Fruit fly (Drosophila melanogaster) Kc167 (cell line): ENCODE results near the gene betaNACtes6.
"Not testable (repeated sequence)": the region's sequence is repeated elsewhere in the genome, so short reads cannot be mapped to it uniquely, and the experiment has no call there.

Experiments used
- Myc ChIP-seq: fragments of >200 bp; optimal IDR thresholded peaks from 2 replicates; lab custom pipeline; 2017; ENCODE audit warnings: missing external identifiers
- Sin3A ChIP-seq: fragments of >200 bp; optimal IDR thresholded peaks from 2 replicates; lab custom pipeline; 2018; ENCODE audit warnings: missing external identifiers
- h ChIP-seq: fragments of >200 bp; optimal IDR thresholded peaks from 3 replicates; lab custom pipeline; 2018; ENCODE audit warnings: missing external identifiers
- insv ChIP-seq: fragments of >200 bp; optimal IDR thresholded peaks from 3 replicates; lab custom pipeline; 2018; ENCODE audit warnings: missing external identifiers
- psq ChIP-seq: fragments of >200 bp; optimal IDR thresholded peaks from 2 replicates; lab custom pipeline; 2017; ENCODE audit warnings: missing external identifiers
- ttk ChIP-seq: sonication (Bioruptor generic); optimal IDR thresholded peaks from 2 replicates; lab custom pipeline; 2017; ENCODE audit warnings: missing external identifiers

The betaNACtes6 gene

DNA sequence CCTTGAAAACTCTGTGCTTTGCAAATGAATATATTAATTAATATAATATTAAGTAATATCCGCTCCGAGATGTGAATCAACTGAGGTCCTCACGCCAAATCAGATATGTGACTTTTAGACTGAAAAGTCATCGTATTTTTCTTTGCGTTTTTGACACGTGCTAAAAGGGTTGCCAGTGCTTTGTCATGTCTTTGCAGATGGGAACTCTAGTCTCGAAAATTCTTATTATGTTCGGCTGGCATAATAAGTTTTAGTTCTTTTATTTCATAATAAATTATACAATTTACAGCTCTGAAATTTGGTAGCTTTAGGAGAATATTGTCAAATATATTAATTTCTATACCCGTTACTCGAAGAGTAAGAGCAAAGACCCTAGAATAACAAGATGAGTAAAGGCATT, at the start of gene betaNACtes6:
TSS of gene betaNACtes6 (minus strand) at position 101 of the 400 bp plus-strand sequence.
- not testable (repeated sequence) for TF ChIP-seq Myc (lab: Kevin White, UChicago); h; psq (lab: Kevin White, UChicago)

DNA sequence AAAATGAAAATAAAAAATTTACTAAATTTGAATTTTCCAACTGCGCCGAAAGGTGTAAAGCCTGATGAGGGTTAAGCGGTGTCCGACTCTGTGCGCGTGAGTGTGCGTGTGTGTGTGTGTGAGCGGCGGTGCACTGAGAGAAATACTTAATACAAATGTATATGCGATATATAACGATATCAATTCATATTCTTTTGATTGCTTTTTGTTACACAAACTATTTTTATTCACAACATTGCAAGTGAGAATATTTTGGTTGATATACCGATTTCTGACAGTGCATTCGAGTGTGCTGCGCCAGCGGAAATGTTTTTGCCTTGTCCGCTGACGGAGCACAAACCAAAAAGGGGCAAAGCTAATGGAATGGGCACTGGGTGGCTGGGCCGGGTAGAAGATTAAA, 15.3 kb upstream of the betaNACtes6 start:
- TF ChIP-seq ttk (lab: Kevin White, UChicago) = no peak

DNA sequence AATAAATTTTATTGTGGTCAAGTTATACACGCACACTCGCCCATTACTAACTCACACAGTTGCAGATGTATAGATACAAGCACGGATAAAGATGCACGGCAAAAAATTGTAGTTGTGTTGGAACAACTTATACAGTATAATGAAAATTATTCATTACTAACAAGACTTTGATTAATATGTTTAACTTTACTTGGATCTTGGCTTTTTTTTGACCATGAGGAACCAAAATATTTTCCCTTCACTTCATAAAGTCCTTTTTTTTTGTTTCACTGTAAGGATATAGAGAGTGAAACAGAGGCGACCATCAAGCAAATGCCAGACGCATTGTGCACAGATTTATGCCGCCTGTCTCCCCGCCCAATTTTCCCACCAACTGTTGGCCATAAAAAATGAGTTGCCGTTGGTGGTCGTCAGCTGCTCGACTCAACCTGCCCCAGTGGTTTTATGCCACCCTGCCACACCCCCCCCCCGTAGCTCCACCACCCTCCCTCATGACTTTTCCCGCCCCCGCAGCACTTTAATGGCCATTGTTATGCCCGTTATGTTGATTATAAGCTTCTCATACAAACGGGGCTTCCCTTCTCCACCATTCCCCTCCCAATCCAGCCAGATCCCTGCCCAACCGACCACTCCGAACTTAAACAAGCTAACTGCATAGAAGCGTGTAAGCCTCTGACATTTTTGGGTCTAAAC, 14.7 kb upstream of the betaNACtes6 start:
- TF ChIP-seq h = no peak
- TF ChIP-seq insv = no peak
- no peak for TF ChIP-seq Sin3A (lab: Kevin White, UChicago)
- TF ChIP-seq Myc (lab: Kevin White, UChicago) = no peak
- no peak for TF ChIP-seq psq (lab: Kevin White, UChicago)
- no peak for TF ChIP-seq ttk (lab: Kevin White, UChicago)

DNA sequence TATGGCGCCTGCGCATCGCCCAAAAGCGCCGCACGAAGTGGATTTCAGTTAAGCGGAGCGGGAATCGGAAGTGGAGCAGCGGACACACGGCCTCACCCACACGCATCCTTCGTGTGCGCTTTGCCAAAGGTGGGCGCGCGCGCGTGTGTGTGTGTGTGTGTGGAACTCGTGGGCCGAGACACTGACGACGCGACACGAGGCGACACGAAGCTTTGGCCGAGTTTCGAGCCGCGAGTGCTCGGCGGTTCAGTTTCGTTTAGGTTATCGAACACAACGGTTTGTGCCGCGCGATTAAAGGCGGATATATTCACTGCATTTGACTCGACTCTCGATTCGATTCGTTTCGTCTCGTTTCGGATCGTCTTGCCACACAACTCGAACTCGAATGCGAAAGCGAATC, 5.0 kb upstream of the betaNACtes6 start, which contains the start of gene dpr8:
TSS of gene dpr8 (plus strand) at position 264 of the 400 bp plus-strand sequence.
- TF ChIP-seq Myc (lab: Kevin White, UChicago) (no peak), h (no peak), ttk (lab: Kevin White, UChicago) (no peak), insv (no peak), psq (lab: Kevin White, UChicago) (no peak), Sin3A (lab: Kevin White, UChicago) (no peak)

DNA sequence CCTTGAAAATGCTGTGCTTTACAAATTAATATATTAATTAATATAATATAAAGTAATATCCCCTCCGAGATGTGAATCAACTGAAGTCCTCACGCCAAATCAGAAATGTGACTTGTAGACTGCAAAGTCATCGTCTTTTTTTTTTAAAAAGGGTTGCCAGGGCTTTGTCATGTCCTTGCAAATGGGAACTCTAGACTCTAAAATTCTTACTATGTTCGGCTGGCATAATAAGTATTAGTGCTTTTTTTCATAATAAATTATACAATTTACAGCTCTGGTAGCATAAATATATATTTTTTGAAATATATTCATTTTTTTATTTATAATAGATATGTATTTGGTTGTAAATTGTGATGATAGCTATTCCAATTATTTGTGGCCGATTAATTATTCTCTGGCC, 1.5 kb downstream of the betaNACtes6 start, which contains the start of gene betaNACtes2:
TSS of gene betaNACtes2 (minus strand) at position 101 of the 400 bp plus-strand sequence.
- TF ChIP-seq ttk (lab: Kevin White, UChicago); insv; psq (lab: Kevin White, UChicago): not testable (repeated sequence)

DNA sequence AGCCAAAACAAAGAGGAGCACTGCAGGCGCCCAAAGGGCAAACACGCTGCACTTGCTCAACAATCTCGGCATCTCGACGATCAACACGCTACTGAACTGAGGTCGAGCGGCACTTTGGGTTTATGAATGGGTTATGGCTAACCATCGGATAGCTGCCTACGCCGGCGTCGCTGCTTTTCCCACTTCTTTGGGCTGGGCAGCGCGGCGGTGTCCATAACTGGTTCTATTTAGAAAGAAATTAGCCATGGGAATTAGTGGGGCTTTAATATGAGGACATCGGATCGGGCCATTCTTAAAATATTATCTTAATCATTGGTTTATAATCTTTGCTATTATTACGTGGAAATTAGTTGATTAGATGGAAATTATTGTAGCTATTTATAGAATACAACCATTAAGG, 27.7 kb downstream of the betaNACtes6 start, which contains the start of gene CG9400:
TSS of gene CG9400 (minus strand) at position 101 of the 400 bp plus-strand sequence.
- TF ChIP-seq Sin3A (lab: Kevin White, UChicago) (no peak), psq (lab: Kevin White, UChicago) (no peak), ttk (lab: Kevin White, UChicago) (no peak), Myc (lab: Kevin White, UChicago) (no peak), insv (no peak), h (no peak)

DNA sequence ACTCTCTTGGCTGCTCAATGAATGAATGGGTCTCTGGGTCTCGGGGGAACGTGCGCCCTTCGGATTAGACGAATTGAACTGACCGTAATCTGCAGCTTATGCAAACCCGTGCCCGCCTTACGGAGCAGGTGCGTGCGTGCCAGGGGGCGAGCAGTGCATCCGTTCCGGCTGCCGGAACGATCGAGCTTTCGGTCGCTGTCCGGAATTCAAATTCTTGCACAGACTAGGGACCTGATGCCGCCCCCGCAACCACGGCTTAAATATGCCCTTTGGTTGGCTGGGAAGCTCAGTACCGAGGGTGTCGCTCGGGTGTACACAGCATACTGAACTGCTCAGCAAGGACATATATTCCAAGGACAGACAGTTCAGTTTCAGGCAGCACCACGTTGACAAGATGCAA, 39.5 kb downstream of the betaNACtes6 start, which contains the start of gene Muc12Ea:
TSS of gene Muc12Ea (plus strand) at position 301 of the 400 bp plus-strand sequence.
- TF ChIP-seq Myc (lab: Kevin White, UChicago) (no peak), h (no peak), Sin3A (lab: Kevin White, UChicago) (no peak), ttk (lab: Kevin White, UChicago) (no peak), psq (lab: Kevin White, UChicago) (no peak), insv (no peak)
